Fruit fly (Drosophila melanogaster) whole organism, embryonic: ENCODE results near the gene Acp65Aa.
A peak's percentile ranks its signal among the peaks of the same experiment; 100 is the strongest.

Experiments used
- Ada2b ChIP-seq: fragments of 200-800 bp; sonication (Bioruptor generic); IDR thresholded peaks from 2 replicates; pipeline ENCODE4 v1.3.6; 2022; ENCODE audit warnings: missing biosample characterization, missing genetic modification characterization
- Adf1 ChIP-seq: fragments of 200-800 bp; sonication (Bioruptor generic); IDR thresholded peaks from 2 replicates; pipeline ENCODE4 v1.3.6; 2022; ENCODE audit warnings: missing biosample characterization, missing genetic modification characterization
- Atf6 ChIP-seq: fragments of 200-800 bp; sonication (Bioruptor generic); IDR thresholded peaks from 2 replicates; pipeline ENCODE4 v1.3.6; 2022; ENCODE audit warnings: missing biosample characterization, missing genetic modification characterization
- Blimp-1 ChIP-seq: fragments of 200-800 bp; sonication (Bioruptor generic); optimal IDR thresholded peaks from 3 replicates; lab custom pipeline; 2018; ENCODE audit warnings: missing biosample characterization, missing genetic modification characterization, mild to moderate bottlenecking, moderate library complexity, missing genetic modification reagents
- CG11504 ChIP-seq: fragments of 200-800 bp; sonication (Bioruptor generic); optimal IDR thresholded peaks from 3 replicates; lab custom pipeline; 2019; ENCODE audit warnings: missing biosample characterization, mild to moderate bottlenecking, missing genetic modification characterization, moderate library complexity
- CG11560 ChIP-seq: fragments of 200-800 bp; sonication (Bioruptor generic); IDR thresholded peaks from 3 replicates; pipeline ENCODE4 v1.3.6; 2022; ENCODE audit warnings: missing biosample characterization, missing genetic modification characterization
- CG12659 ChIP-seq: fragments of 200-800 bp; sonication (Bioruptor generic); optimal IDR thresholded peaks from 3 replicates; lab custom pipeline; 2017; ENCODE audit warnings: mild to moderate bottlenecking, missing biosample characterization, missing genetic modification reagents, missing genetic modification characterization
- CG13287 ChIP-seq: fragments of 200-800 bp; sonication (Bioruptor generic); IDR thresholded peaks from 2 replicates; pipeline ENCODE4 v1.3.6; 2022; ENCODE audit warnings: missing biosample characterization, missing genetic modification characterization; ENCODE audit not compliant: partially characterized antibody
- CG14441 ChIP-seq: fragments of 200-800 bp; sonication (Bioruptor generic); IDR thresholded peaks from 2 replicates; pipeline ENCODE4 v1.3.6; 2022; ENCODE audit warnings: missing biosample characterization, missing genetic modification characterization
- CG15073 ChIP-seq: fragments of 200-800 bp; sonication (Bioruptor generic); optimal IDR thresholded peaks from 2 replicates; lab custom pipeline; 2016; ENCODE audit warnings: missing biosample characterization, missing genetic modification characterization
- CG7271 ChIP-seq: fragments of 200-800 bp; sonication (Bioruptor generic); optimal IDR thresholded peaks from 2 replicates; lab custom pipeline; 2018; ENCODE audit warnings: missing biosample characterization, mild to moderate bottlenecking, missing genetic modification characterization, moderate library complexity
- CG7786 ChIP-seq: fragments of 200-800 bp; sonication (Bioruptor generic); optimal IDR thresholded peaks from 2 replicates; lab custom pipeline; 2016; ENCODE audit warnings: missing biosample characterization, missing genetic modification characterization
- CG7928 ChIP-seq: fragments of 200-800 bp; sonication (Bioruptor generic); optimal IDR thresholded peaks from 2 replicates; lab custom pipeline; 2017; ENCODE audit warnings: missing biosample characterization, mild to moderate bottlenecking, missing genetic modification characterization
- CG7987 ChIP-seq: fragments of 200-800 bp; sonication (Bioruptor generic); optimal IDR thresholded peaks from 2 replicates; lab custom pipeline; 2018; ENCODE audit warnings: missing biosample characterization, mild to moderate bottlenecking, missing genetic modification characterization, moderate library complexity
- CG9215 ChIP-seq: fragments of 200-800 bp; sonication (Bioruptor generic); IDR thresholded peaks from 2 replicates; pipeline ENCODE4 v1.3.6; 2022; ENCODE audit warnings: missing biosample characterization, missing genetic modification characterization
- CHES-1-like ChIP-seq: fragments of 200-800 bp; sonication (Bioruptor generic); optimal IDR thresholded peaks from 2 replicates; lab custom pipeline; 2016; ENCODE audit warnings: missing biosample characterization, missing genetic modification characterization
- Dip2 ChIP-seq: fragments of 200-800 bp; sonication (Bioruptor generic); IDR thresholded peaks from 2 replicates; pipeline ENCODE4 v1.3.6; 2022; ENCODE audit warnings: missing biosample characterization, missing genetic modification characterization
- HLH4C ChIP-seq: fragments of 200-800 bp; sonication (Bioruptor generic); IDR thresholded peaks from 3 replicates; pipeline ENCODE4 v1.3.6; 2022; ENCODE audit warnings: missing biosample characterization, missing genetic modification characterization; ENCODE audit not compliant: partially characterized antibody
- Hey ChIP-seq: fragments of 200-800 bp; sonication (Bioruptor generic); optimal IDR thresholded peaks from 3 replicates; lab custom pipeline; 2018; ENCODE audit warnings: missing biosample characterization, mild to moderate bottlenecking, missing genetic modification characterization
- Max ChIP-seq: fragments of 200-800 bp; sonication (Bioruptor generic); optimal IDR thresholded peaks from 2 replicates; lab custom pipeline; 2016; ENCODE audit warnings: missing biosample characterization, mild to moderate bottlenecking, missing genetic modification characterization
- NFAT ChIP-seq: fragments of 200-800 bp; sonication (Bioruptor generic); IDR thresholded peaks from 2 replicates; pipeline ENCODE4 v1.3.6; 2022; ENCODE audit warnings: missing biosample characterization, missing genetic modification characterization
- NK7.1 ChIP-seq: fragments of 200-800 bp; sonication (Bioruptor generic); optimal IDR thresholded peaks from 3 replicates; lab custom pipeline; 2016; ENCODE audit warnings: missing biosample characterization, missing genetic modification characterization
- Neu2 ChIP-seq: fragments of 200-800 bp; sonication (Bioruptor generic); optimal IDR thresholded peaks from 3 replicates; lab custom pipeline; 2016; ENCODE audit warnings: missing biosample characterization, missing genetic modification characterization, borderline replicate concordance
- PHDP ChIP-seq: fragments of 200-800 bp; sonication (Bioruptor generic); optimal IDR thresholded peaks from 3 replicates; lab custom pipeline; 2018; ENCODE audit warnings: missing biosample characterization, mild to moderate bottlenecking, missing genetic modification characterization, moderate library complexity
- Sox100B ChIP-seq: fragments of 200-800 bp; sonication (Bioruptor generic); optimal IDR thresholded peaks from 3 replicates; lab custom pipeline; 2018; ENCODE audit warnings: missing biosample characterization, mild to moderate bottlenecking, missing genetic modification characterization
- TFAM ChIP-seq: fragments of 200-800 bp; sonication (Bioruptor generic); optimal IDR thresholded peaks from 2 replicates; lab custom pipeline; 2017; ENCODE audit warnings: missing biosample characterization, missing genetic modification characterization, inconsistent platforms
- ab ChIP-seq: fragments of 200-800 bp; sonication (Bioruptor generic); optimal IDR thresholded peaks from 2 replicates; lab custom pipeline; 2016; ENCODE audit warnings: missing biosample characterization, missing genetic modification characterization
- abd-A ChIP-seq: fragments of 200-800 bp; sonication (Bioruptor generic); optimal IDR thresholded peaks from 3 replicates; lab custom pipeline; 2019; ENCODE audit warnings: missing biosample characterization, mild to moderate bottlenecking, missing genetic modification characterization, moderate library complexity
- ato ChIP-seq: fragments of 200-800 bp; sonication (Bioruptor generic); IDR thresholded peaks from 2 replicates; pipeline ENCODE4 v1.3.6; 2022; ENCODE audit warnings: missing biosample characterization, missing genetic modification characterization; ENCODE audit not compliant: partially characterized antibody
- chif ChIP-seq, 2 experiments: fragments of 200-800 bp; sonication (Bioruptor generic); optimal IDR thresholded peaks; 3 replicates each; lab custom pipeline; 2016; ENCODE audit warnings: missing biosample characterization in 2 of 2, missing genetic modification characterization in 2 of 2
- chm ChIP-seq: fragments of 200-800 bp; sonication (Bioruptor generic); IDR thresholded peaks from 2 replicates; pipeline ENCODE4 v1.3.6; 2022; ENCODE audit warnings: missing biosample characterization, missing genetic modification characterization
- chn ChIP-seq: fragments of 200-800 bp; sonication (Bioruptor generic); optimal IDR thresholded peaks from 2 replicates; lab custom pipeline; 2016; ENCODE audit warnings: missing biosample characterization, missing genetic modification characterization
- dmrt11E ChIP-seq: fragments of 200-800 bp; sonication (Bioruptor generic); optimal IDR thresholded peaks from 3 replicates; lab custom pipeline; 2018; ENCODE audit warnings: missing biosample characterization, mild to moderate bottlenecking, missing genetic modification characterization, moderate library complexity
- emc ChIP-seq: fragments of 200-800 bp; sonication (Bioruptor generic); optimal IDR thresholded peaks from 2 replicates; lab custom pipeline; 2016; ENCODE audit warnings: missing biosample characterization, missing genetic modification characterization
- en ChIP-seq: fragments of 200-800 bp; sonication (Bioruptor generic); optimal IDR thresholded peaks from 2 replicates; lab custom pipeline; 2016; ENCODE audit warnings: missing biosample characterization, missing genetic modification characterization
- gce ChIP-seq: fragments of 200-800 bp; sonication (Bioruptor generic); IDR thresholded peaks from 3 replicates; pipeline ENCODE4 v1.3.6; 2022; ENCODE audit warnings: missing biosample characterization, missing genetic modification characterization
- grau ChIP-seq: fragments of 200-800 bp; optimal IDR thresholded peaks from 3 replicates; lab custom pipeline; 2019; ENCODE audit warnings: missing biosample characterization, mild to moderate bottlenecking, missing genetic modification characterization, moderate library complexity
- jigr1 ChIP-seq: fragments of 200-800 bp; sonication (Bioruptor generic); IDR thresholded peaks from 3 replicates; pipeline ENCODE4 v1.3.6; 2022; ENCODE audit warnings: missing biosample characterization, missing genetic modification characterization
- kay ChIP-seq: fragments of 200-800 bp; sonication (Bioruptor generic); optimal IDR thresholded peaks from 2 replicates; lab custom pipeline; 2016; ENCODE audit warnings: missing biosample characterization, missing genetic modification characterization
- otp ChIP-seq: fragments of 200-800 bp; sonication (Bioruptor generic); IDR thresholded peaks from 3 replicates; pipeline ENCODE4, ENCODE4 v1.3.6; 2022; ENCODE audit warnings: missing biosample characterization, missing genetic modification characterization
- pita ChIP-seq: fragments of 200-800 bp; sonication (Bioruptor generic); optimal IDR thresholded peaks from 2 replicates; lab custom pipeline; 2017; ENCODE audit warnings: missing biosample characterization, mild to moderate bottlenecking, missing genetic modification characterization
- pum ChIP-seq: fragments of 200-800 bp; sonication (Bioruptor generic); optimal IDR thresholded peaks from 2 replicates; lab custom pipeline; 2016; ENCODE audit warnings: missing biosample characterization, missing genetic modification characterization
- stc ChIP-seq: fragments of 200-800 bp; sonication (Bioruptor generic); IDR thresholded peaks from 2 replicates; pipeline ENCODE4 v1.3.6; 2022; ENCODE audit warnings: missing biosample characterization, missing genetic modification characterization
- sug ChIP-seq: fragments of 200-800 bp; optimal IDR thresholded peaks from 2 replicates; lab custom pipeline; 2019; ENCODE audit warnings: missing biosample characterization, mild to moderate bottlenecking, missing genetic modification characterization, moderate library complexity
- tio ChIP-seq: fragments of 200-800 bp; sonication (Bioruptor generic); optimal IDR thresholded peaks from 2 replicates; lab custom pipeline; 2017; ENCODE audit warnings: missing biosample characterization, missing genetic modification characterization, inconsistent platforms
- tup ChIP-seq: fragments of 200-800 bp; sonication (Bioruptor generic); optimal IDR thresholded peaks from 2 replicates; lab custom pipeline; 2016; ENCODE audit warnings: missing biosample characterization, mild to moderate bottlenecking, missing genetic modification characterization, moderate library complexity
- wdn ChIP-seq: fragments of 200-800 bp; sonication (Bioruptor generic); IDR thresholded peaks from 2 replicates; pipeline ENCODE4 v1.3.6; 2022; ENCODE audit warnings: missing biosample characterization, missing genetic modification characterization
- zen2 ChIP-seq: fragments of 200-800 bp; sonication (Bioruptor generic); IDR thresholded peaks from 3 replicates; pipeline ENCODE4 v1.3.6; 2022; ENCODE audit warnings: missing biosample characterization, missing genetic modification characterization; ENCODE audit not compliant: partially characterized antibody
- zfh2 ChIP-seq: fragments of 200-800 bp; sonication (Bioruptor generic); optimal IDR thresholded peaks from 2 replicates; lab custom pipeline; 2016; ENCODE audit warnings: missing biosample characterization, missing genetic modification characterization

The Acp65Aa gene

DNA sequence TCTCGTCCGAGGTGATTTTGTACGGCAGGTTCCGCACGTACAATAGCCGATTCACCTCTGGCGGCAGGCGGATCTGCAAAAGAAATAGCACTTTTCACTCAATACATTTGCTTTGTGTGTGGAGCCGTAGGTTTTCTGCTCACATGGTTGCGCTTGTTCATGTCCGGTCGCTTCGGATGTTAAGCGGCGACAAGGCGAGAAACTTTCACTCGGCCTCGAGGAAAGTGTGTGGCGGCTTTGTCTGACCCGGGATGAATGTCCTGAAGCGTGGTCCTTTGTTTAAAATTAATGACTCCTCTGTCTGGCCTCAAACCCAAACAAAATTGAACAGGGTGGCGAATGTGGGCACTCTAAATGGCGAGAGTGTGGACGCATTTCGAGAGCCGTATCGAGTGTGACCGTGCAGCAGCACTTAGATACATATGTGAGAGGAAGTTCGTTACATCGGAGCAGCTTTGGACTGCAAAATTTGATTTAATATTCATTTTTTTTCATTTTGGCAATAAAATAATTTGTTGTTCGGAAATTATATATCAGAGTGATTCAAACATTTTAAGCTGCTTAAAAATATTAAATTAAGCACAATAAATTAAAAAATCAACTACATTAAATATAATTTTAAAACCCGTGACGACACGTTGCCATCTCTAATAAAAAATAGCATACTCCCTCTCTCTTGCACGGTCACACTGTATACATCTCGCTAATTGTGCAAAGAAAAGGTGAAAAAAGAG lies 40.4 kb upstream of the Acp65Aa start, which contains the start of the genes Sf3b6 and Tnpo (continued):
- TF ChIP-seq emc (GFP tag; lab: Kevin White, UChicago) (peak; percentile 29), Adf1 (peak; percentile 39), NFAT (peak; percentile 79), Neu2 (GFP tag; lab: Kevin White, UChicago) (no peak), CG7987 (GFP tag; lab: Kevin White, UChicago) (peak; percentile 2), CG7271 (tag; lab: Kevin White, UChicago) (peak; percentile 54), HLH4C (GFP tag; lab: Robert Waterston, UW) (peak; percentile 62; the same call in 2 of the 3 replicates), ab (GFP tag; lab: Kevin White, UChicago) (no peak), CG7928 (GFP tag; lab: Kevin White, UChicago) (peak; percentile 47), CG7786 (GFP tag; lab: Kevin White, UChicago) (peak; percentile 41), Dip2 (GFP tag; lab: Robert Waterston, UW) (no peak), ato (GFP tag; lab: Robert Waterston, UW) (no peak), Ada2b (GFP tag; lab: Robert Waterston, UW) (peak; percentile 70), pum (peak; percentile 78), CG13287 (GFP tag; lab: Robert Waterston, UW) (peak; percentile 61), Atf6 (GFP tag; lab: Robert Waterston, UW) (peak; percentile 74), CG11560 (tag; lab: Robert Waterston, UW) (peak; percentile 77), gce (GFP tag; lab: Robert Waterston, UW) (peak; percentile 40; the same call in 1 of the 3 replicates), jigr1 (GFP tag; lab: Robert Waterston, UW) (peak; percentile 85), Max (GFP tag; lab: Kevin White, UChicago) (peak; percentile 82), CG12659 (GFP tag; lab: Kevin White, UChicago) (peak; percentile 92), pita (GFP tag; lab: Kevin White, UChicago) (no peak), sug (tag; lab: Kevin White, UChicago) (peak; percentile 85), zfh2 (GFP tag; lab: Kevin White, UChicago) (peak; percentile 79), Hey (no peak), stc (GFP tag; lab: Robert Waterston, UW) (peak; percentile 60; the same call in 1 of the 2 replicates), chn (peak; percentile 66), CG11504 (tag; lab: Kevin White, UChicago) (no peak), CG15073 (peak; percentile 39), chif (GFP tag; optimal IDR thresholded peaks at IDR 0.05; lab: Kevin White, UChicago) (peak; percentile 49 to 74), CHES-1-like (peak; percentile 66), zen2 (GFP tag; lab: Robert Waterston, UW) (no peak; the same call in 2 of the 3 replicates), NK7.1 (GFP tag; lab: Kevin White, UChicago) (peak; percentile 48), CG9215 (GFP tag; lab: Robert Waterston, UW) (peak; percentile 88), grau (tag; lab: Kevin White, UChicago) (peak; percentile 87), TFAM (GFP tag; lab: Kevin White, UChicago) (no peak), PHDP (tag; lab: Kevin White, UChicago) (no peak), abd-A (tag; lab: Kevin White, UChicago) (no peak), tup (peak; percentile 21), en (GFP tag; lab: Kevin White, UChicago) (no peak), Sox100B (GFP tag; lab: Kevin White, UChicago) (no peak), dmrt11E (peak; percentile 86), wdn (GFP tag; lab: Robert Waterston, UW) (peak; percentile 67), Blimp-1 (no peak), tio (GFP tag; lab: Kevin White, UChicago) (peak; percentile 84), otp (GFP tag; lab: Robert Waterston, UW) (no peak; the same call in 2 of the 3 replicates), CG14441 (GFP tag; lab: Robert Waterston, UW) (peak; percentile 82), chm (GFP tag; lab: Robert Waterston, UW) (peak; percentile 56; the same call in 1 of the 2 replicates), kay (GFP tag; lab: Kevin White, UChicago) (peak; percentile 67)
